Worm (Caenorhabditis elegans) whole organism, late embryonic: ENCODE data around the gene F19B2.6.

Experiments used
- F13H6.1 ChIP-seq: sonication (generic microtip); optimal IDR thresholded peaks from 2 replicates; lab custom pipeline; 2016; ENCODE audit warnings: missing genetic modification characterization, missing compliant biosample characterization
- ama-1 ChIP-seq: fragments of 150-350 bp; optimal IDR thresholded peaks from 2 replicates; lab custom pipeline; 2014
- dmd-4 ChIP-seq: sonication (generic microtip); optimal IDR thresholded peaks from 2 replicates; lab custom pipeline; 2016; ENCODE audit warnings: borderline replicate concordance, missing genetic modification characterization, missing compliant biosample characterization
- dve-1 ChIP-seq: sonication (generic microtip); optimal IDR thresholded peaks from 2 replicates; lab custom pipeline; 2017; ENCODE audit warnings: antibody characterized with exemption, mild to moderate bottlenecking, missing genetic modification characterization, missing compliant biosample characterization
- fkh-10 ChIP-seq: fragments of 150-350 bp; optimal IDR thresholded peaks from 2 replicates; lab custom pipeline; 2014; ENCODE audit warnings: missing biosample characterization, missing genetic modification reagents, missing genetic modification characterization
- hlh-8 ChIP-seq: sonication (generic microtip); optimal IDR thresholded peaks from 2 replicates; lab custom pipeline; 2016; ENCODE audit warnings: missing genotype, missing genetic modification characterization, missing compliant biosample characterization
- pqm-1 ChIP-seq: sonication (generic microtip); optimal IDR thresholded peaks from 2 replicates; lab custom pipeline; 2016; ENCODE audit warnings: missing genetic modification characterization, missing compliant biosample characterization
- sox-4 ChIP-seq: sonication (generic microtip); optimal IDR thresholded peaks from 2 replicates; lab custom pipeline; 2017; ENCODE audit warnings: mild to moderate bottlenecking, missing genetic modification characterization, inconsistent platforms, missing compliant biosample characterization
- ztf-16 ChIP-seq: sonication (generic microtip); optimal IDR thresholded peaks from 2 replicates; lab custom pipeline; 2017; ENCODE audit warnings: missing genetic modification characterization, missing compliant biosample characterization

- no peak for TF ChIP-seq hlh-8 (tag; lab: Kevin White, UChicago)
- no peak for TF ChIP-seq fkh-10 (GFP tag; lab: Kevin White, UChicago)
- TF ChIP-seq pqm-1 (tag; lab: Kevin White, UChicago) = no peak
- no peak for TF ChIP-seq dve-1 (tag; lab: Kevin White, UChicago)
- TF ChIP-seq F13H6.1 (tag; lab: Kevin White, UChicago) = no peak
- TF ChIP-seq sox-4 (tag; lab: Kevin White, UChicago) = no peak
- TF ChIP-seq ztf-16 (tag; lab: Kevin White, UChicago) = no peak
- no peak for TF ChIP-seq ama-1
- TF ChIP-seq dmd-4 (tag; lab: Kevin White, UChicago) = no peak
These were observed 34.7 kb upstream of the F19B2.6 start for ce11 chrV:20123616-20124015.
